Worm (Caenorhabditis elegans) whole organism, L2 larva: ENCODE results near the gene K09E9.7.

Experiments used
- C34F6.9 ChIP-seq: fragments of 150-350 bp; optimal IDR thresholded peaks from 2 replicates; lab custom pipeline; 2014; ENCODE audit warnings: missing biosample characterization, missing genetic modification characterization
- F13H6.1 ChIP-seq: sonication (generic microtip); optimal IDR thresholded peaks from 2 replicates; lab custom pipeline; 2016; ENCODE audit warnings: missing genetic modification characterization, missing compliant biosample characterization
- R02D3.7 ChIP-seq: fragments of 150-350 bp; optimal IDR thresholded peaks from 2 replicates; lab custom pipeline; 2014; ENCODE audit warnings: missing biosample characterization, missing genetic modification characterization
- Y55F3AM.14 ChIP-seq: fragments of 200-800 bp; sonication (Bioruptor generic); optimal IDR thresholded peaks from 2 replicates; lab custom pipeline; 2018; ENCODE audit warnings: mild to moderate bottlenecking, missing genetic modification characterization, missing compliant biosample characterization
- ZK546.5 ChIP-seq: sonication (generic microtip); optimal IDR thresholded peaks from 2 replicates; lab custom pipeline; 2017; ENCODE audit warnings: missing biosample characterization, missing genetic modification characterization
- ama-1 ChIP-seq: fragments of 150-350 bp; optimal IDR thresholded peaks from 2 replicates; lab custom pipeline; 2018; ENCODE audit warnings: inconsistent platforms
- ceh-16 ChIP-seq: fragments of 150-350 bp; optimal IDR thresholded peaks from 2 replicates; lab custom pipeline; 2014; ENCODE audit warnings: missing biosample characterization, missing genetic modification characterization
- crh-2 ChIP-seq: sonication (generic microtip); optimal IDR thresholded peaks from 2 replicates; lab custom pipeline; 2017; ENCODE audit warnings: missing biosample characterization, missing genetic modification characterization
- dmd-4 ChIP-seq: sonication (generic microtip); optimal IDR thresholded peaks from 2 replicates; lab custom pipeline; 2017; ENCODE audit warnings: missing biosample characterization, missing genetic modification characterization
- egl-27 ChIP-seq: sonication (generic microtip); optimal IDR thresholded peaks from 3 replicates; lab custom pipeline; 2017; ENCODE audit warnings: missing biosample characterization, missing genetic modification reagents, missing genetic modification characterization
- elt-1 ChIP-seq: fragments of 150-350 bp; optimal IDR thresholded peaks from 2 replicates; lab custom pipeline; 2014; ENCODE audit warnings: missing biosample characterization, missing genetic modification characterization
- elt-3 ChIP-seq: sonication (generic microtip); optimal IDR thresholded peaks from 2 replicates; lab custom pipeline; 2017; ENCODE audit warnings: missing biosample characterization, missing genetic modification characterization
- fos-1 ChIP-seq: fragments of 150-350 bp; optimal IDR thresholded peaks from 2 replicates; lab custom pipeline; 2014; ENCODE audit warnings: missing biosample characterization, missing genetic modification characterization
- gmeb-1 ChIP-seq: fragments of 150-350 bp; optimal IDR thresholded peaks from 2 replicates; lab custom pipeline; 2014; ENCODE audit warnings: missing biosample characterization, missing genetic modification characterization
- lin-11 ChIP-seq: fragments of 150-350 bp; sonication (generic microtip); optimal IDR thresholded peaks from 2 replicates; lab custom pipeline; 2014; ENCODE audit warnings: missing biosample characterization, missing genetic modification characterization, inconsistent platforms, mixed read lengths
- lin-39 ChIP-seq: fragments of 150-350 bp; optimal IDR thresholded peaks from 2 replicates; lab custom pipeline; 2014; ENCODE audit warnings: missing biosample characterization, missing genetic modification reagents, missing genetic modification characterization
- lsy-2 ChIP-seq, 2 experiments: fragments of 150-350 bp in 1 of 2; sonication (generic microtip) in 1 of 2; optimal IDR thresholded peaks; 2 replicates each; lab custom pipeline; 2014 to 2017; ENCODE audit warnings: missing biosample characterization in 2 of 2, missing genetic modification characterization in 2 of 2
- mbf-1 ChIP-seq: sonication (generic microtip); optimal IDR thresholded peaks from 2 replicates; lab custom pipeline; 2017; ENCODE audit warnings: missing biosample characterization, missing genetic modification characterization
- mdl-1 ChIP-seq, 2 experiments: fragments of 150-350 bp in 1 of 2; sonication (generic microtip) in 1 of 2; optimal IDR thresholded peaks; 2 replicates each; lab custom pipeline; 2017; ENCODE audit warnings: missing biosample characterization in 2 of 2, missing genetic modification characterization in 2 of 2
- nhr-10 ChIP-seq: sonication (generic microtip); optimal IDR thresholded peaks from 2 replicates; lab custom pipeline; 2017; ENCODE audit warnings: missing biosample characterization, missing genetic modification characterization
- nhr-11 ChIP-seq: fragments of 150-350 bp; optimal IDR thresholded peaks from 2 replicates; lab custom pipeline; 2014; ENCODE audit warnings: missing biosample characterization, missing genetic modification characterization
- nhr-12 ChIP-seq: fragments of 150-350 bp; optimal IDR thresholded peaks from 2 replicates; lab custom pipeline; 2014; ENCODE audit warnings: missing biosample characterization, missing genetic modification characterization
- nhr-129 ChIP-seq: fragments of 150-350 bp; optimal IDR thresholded peaks from 2 replicates; lab custom pipeline; 2014; ENCODE audit warnings: missing biosample characterization, missing genetic modification characterization
- nhr-23 ChIP-seq: fragments of 150-350 bp; optimal IDR thresholded peaks from 2 replicates; lab custom pipeline; 2014; ENCODE audit warnings: missing biosample characterization, missing genetic modification reagents, missing genetic modification characterization
- nhr-237 ChIP-seq: fragments of 150-350 bp; optimal IDR thresholded peaks from 2 replicates; lab custom pipeline; 2014; ENCODE audit warnings: missing biosample characterization, missing genetic modification characterization
- nhr-25 ChIP-seq: fragments of 150-350 bp; sonication (generic microtip); optimal IDR thresholded peaks from 3 replicates; lab custom pipeline; 2014; ENCODE audit warnings: missing biosample characterization, missing genetic modification characterization
- nhr-6 ChIP-seq: fragments of 150-350 bp; optimal IDR thresholded peaks from 2 replicates; lab custom pipeline; 2014; ENCODE audit warnings: missing biosample characterization, missing genetic modification characterization
- nhr-77 ChIP-seq: fragments of 150-350 bp; optimal IDR thresholded peaks from 2 replicates; lab custom pipeline; 2014; ENCODE audit warnings: missing biosample characterization, missing genetic modification characterization
- peb-1 ChIP-seq: fragments of 150-350 bp; optimal IDR thresholded peaks from 2 replicates; lab custom pipeline; 2014; ENCODE audit warnings: missing biosample characterization, missing genetic modification characterization
- sem-4 ChIP-seq: fragments of 150-350 bp; optimal IDR thresholded peaks from 2 replicates; lab custom pipeline; 2014; ENCODE audit warnings: missing biosample characterization, missing genetic modification reagents, missing genetic modification characterization
- skn-1 ChIP-seq: sonication (generic microtip); optimal IDR thresholded peaks from 2 replicates; lab custom pipeline; 2017; ENCODE audit warnings: missing biosample characterization, missing genetic modification characterization
- sma-3 ChIP-seq: sonication (generic microtip); optimal IDR thresholded peaks from 2 replicates; lab custom pipeline; 2016; ENCODE audit warnings: missing genetic modification reagents, missing genetic modification characterization, missing compliant biosample characterization
- sma-9 ChIP-seq, 2 experiments: fragments of 150-350 bp in 1 of 2; sonication (generic microtip) in 1 of 2; optimal IDR thresholded peaks; 2 replicates each; lab custom pipeline; 2014 to 2016; ENCODE audit warnings: missing genetic modification characterization in 2 of 2, mild to moderate bottlenecking in 1 of 2, missing biosample characterization in 1 of 2, missing compliant biosample characterization in 1 of 2, missing genetic modification reagents in 1 of 2, moderate library complexity in 1 of 2
- unc-55 ChIP-seq: fragments of 150-350 bp; sonication (generic microtip); optimal IDR thresholded peaks from 3 replicates; lab custom pipeline; 2014; ENCODE audit warnings: missing biosample characterization, missing genetic modification reagents, missing genetic modification characterization
- unc-62 ChIP-seq: fragments of 150-350 bp; optimal IDR thresholded peaks from 2 replicates; lab custom pipeline; 2014; ENCODE audit warnings: missing biosample characterization, missing genetic modification reagents, missing genetic modification characterization
- zag-1 ChIP-seq: fragments of 150-350 bp; optimal IDR thresholded peaks from 2 replicates; lab custom pipeline; 2014; ENCODE audit warnings: missing biosample characterization, missing genetic modification characterization
- ztf-1 ChIP-seq: fragments of 200-800 bp; sonication (Bioruptor generic); conservative IDR thresholded peaks from 2 replicates; pipeline ENCODE4 v1.3.6; 2022; ENCODE audit warnings: missing genetic modification characterization, missing compliant biosample characterization
- ztf-4 ChIP-seq: fragments of 150-350 bp; optimal IDR thresholded peaks from 2 replicates; lab custom pipeline; 2014; ENCODE audit warnings: missing biosample characterization, missing genetic modification characterization

K09E9.7 gene

ce11 chrX:15617168-15617567, 23.5 kb upstream of the K09E9.7 start:
- peak; percentile 20 for TF ChIP-seq sma-9 (GFP tag; optimal IDR thresholded peaks at IDR 0.05; lab: Kevin White, UChicago)
- no peak for TF ChIP-seq sma-9 (tag; optimal IDR thresholded peaks at IDR 0.05; lab: Kevin White, UChicago)
- peak; percentile 18 for TF ChIP-seq fos-1
- peak; percentile 18 for TF ChIP-seq zag-1
- TF ChIP-seq crh-2 (tag; lab: Kevin White, UChicago), result peak; percentile 52
- TF ChIP-seq unc-62 (GFP tag; lab: Kevin White, UChicago), result no peak
- peak; percentile 55 for TF ChIP-seq C34F6.9 (tag; lab: Kevin White, UChicago)
- TF ChIP-seq lsy-2 (tag; optimal IDR thresholded peaks at IDR 0.05; lab: Kevin White, UChicago), result peak in 1 of 2 experiments; percentile 32
- TF ChIP-seq nhr-129, result peak; percentile 28
- TF ChIP-seq nhr-6 (tag; lab: Kevin White, UChicago), result no peak
- TF ChIP-seq nhr-10 (tag; lab: Kevin White, UChicago), result no peak

ce11 chrX:15619273-15619672, 21.4 kb upstream of the K09E9.7 start:
- TF ChIP-seq sma-3 (GFP tag; lab: Kevin White, UChicago), result peak; percentile 24
- no peak for TF ChIP-seq nhr-77 (tag; lab: Kevin White, UChicago)
- TF ChIP-seq C34F6.9 (tag; lab: Kevin White, UChicago), result peak; percentile 43
- TF ChIP-seq nhr-129, result peak; percentile 18
- peak; percentile 32 for TF ChIP-seq fos-1
- no peak for TF ChIP-seq F13H6.1
- peak; percentile 40 for TF ChIP-seq sma-9 (GFP tag; optimal IDR thresholded peaks at IDR 0.05; lab: Kevin White, UChicago)
- no peak for TF ChIP-seq sma-9 (tag; optimal IDR thresholded peaks at IDR 0.05; lab: Kevin White, UChicago)
- peak in 1 of 2 experiments; percentile 5 for TF ChIP-seq lsy-2 (tag; optimal IDR thresholded peaks at IDR 0.05; lab: Kevin White, UChicago)
- TF ChIP-seq ama-1 (lab: Kevin White, UChicago), result no peak
- peak; percentile 36 for TF ChIP-seq lin-11 (tag; lab: Kevin White, UChicago)

ce11 chrX:15620200-15620599, 20.5 kb upstream of the K09E9.7 start, which contains the start of gene K09E9.1:
TSS of gene K09E9.1 (plus strand) at chrX:15620500.
- peak; percentile 17 for TF ChIP-seq fos-1
- no peak for TF ChIP-seq lsy-2 (tag; optimal IDR thresholded peaks at IDR 0.05; lab: Kevin White, UChicago)

DNA sequence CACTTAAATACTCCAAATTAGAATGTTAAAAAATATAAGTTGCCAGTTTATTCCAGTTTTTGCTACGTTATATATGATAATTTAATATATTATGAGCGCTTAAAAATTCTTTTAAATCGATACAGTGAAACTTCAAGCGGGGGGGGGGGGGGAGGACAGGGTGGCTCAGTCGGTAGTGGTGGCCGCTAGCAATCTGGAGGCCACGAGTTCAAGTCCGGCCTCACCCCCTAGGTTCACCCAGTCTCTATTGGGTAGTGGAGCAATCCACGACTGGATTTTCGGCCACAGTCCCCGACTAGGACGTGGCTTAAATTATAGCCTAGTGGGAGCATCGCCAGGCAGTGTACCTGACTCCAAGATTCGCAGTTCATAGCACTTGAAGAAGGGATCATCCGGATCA, 19.7 kb upstream of the K09E9.7 start:
- TF ChIP-seq elt-3 (tag; lab: Kevin White, UChicago) (no peak), ztf-1 (GFP tag; lab: Robert Waterston, UW) (no peak), C34F6.9 (tag; lab: Kevin White, UChicago) (no peak), zag-1 (no peak), dmd-4 (tag; lab: Kevin White, UChicago) (no peak), ZK546.5 (tag; lab: Kevin White, UChicago) (no peak), sma-3 (GFP tag; lab: Kevin White, UChicago) (no peak), nhr-23 (tag; lab: Kevin White, UChicago) (no peak)

DNA sequence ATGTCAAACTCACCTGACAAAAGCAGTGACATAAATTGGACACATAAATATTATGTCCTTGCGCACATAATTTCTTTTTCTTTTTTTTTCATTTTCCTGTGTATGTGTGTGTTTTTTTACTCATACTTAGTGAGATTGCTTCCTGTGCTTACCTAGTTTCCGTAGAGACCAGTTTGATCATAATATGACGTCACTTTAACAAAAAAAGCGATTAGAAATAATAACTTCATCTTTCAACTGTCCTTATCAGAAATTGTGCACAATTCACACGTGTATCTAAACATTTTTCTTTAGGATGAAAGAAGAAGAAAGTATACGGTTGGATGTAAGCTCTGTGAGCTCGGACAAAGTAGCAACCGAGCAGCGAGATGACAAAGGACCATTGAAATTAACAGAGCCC, 18.7 kb upstream of the K09E9.7 start:
- TF ChIP-seq crh-2 (tag; lab: Kevin White, UChicago) (peak; percentile 36), sma-9 (GFP tag; optimal IDR thresholded peaks at IDR 0.05; lab: Kevin White, UChicago) (peak; percentile 38), sma-9 (tag; optimal IDR thresholded peaks at IDR 0.05; lab: Kevin White, UChicago) (no peak), fos-1 (peak; percentile 65), ztf-1 (GFP tag; lab: Robert Waterston, UW) (no peak)

DNA sequence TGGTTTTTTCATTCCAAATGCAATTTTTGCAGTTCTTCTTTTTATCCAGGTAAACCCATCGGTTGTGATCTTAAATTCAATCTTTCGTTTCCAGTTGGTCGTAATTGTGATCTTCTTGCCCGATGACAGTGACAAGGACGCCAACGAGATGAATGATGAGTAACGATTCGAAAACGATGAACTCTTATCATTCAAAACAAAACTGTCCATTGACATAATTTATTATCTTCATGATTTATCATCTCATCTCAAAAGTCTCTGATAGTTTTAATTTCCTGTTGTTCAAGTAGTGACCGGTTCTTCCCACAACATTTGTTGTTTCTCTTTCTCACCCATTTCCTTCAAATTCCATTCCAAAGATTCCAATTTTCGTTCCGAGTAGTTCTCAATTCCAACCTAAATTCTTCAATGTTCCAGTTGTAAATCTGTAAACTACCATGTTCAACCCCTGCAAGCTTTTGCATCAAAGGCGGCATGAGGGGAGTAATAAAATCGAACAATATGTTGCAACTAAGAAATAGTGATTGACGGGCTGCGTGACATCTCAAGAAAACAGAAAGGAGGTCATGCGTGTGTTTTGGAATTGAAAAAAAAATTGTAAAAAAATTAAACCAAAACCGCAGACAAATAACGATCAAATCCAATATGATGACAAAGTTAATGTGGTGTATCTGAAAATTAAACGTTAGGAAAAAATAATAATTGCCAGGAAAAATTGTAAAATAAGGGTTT, 14.4 kb upstream of the K09E9.7 start:
- TF ChIP-seq nhr-6 (tag; lab: Kevin White, UChicago), result no peak
- TF ChIP-seq nhr-10 (tag; lab: Kevin White, UChicago), result no peak
- no peak for TF ChIP-seq Y55F3AM.14 (GFP tag; lab: Kevin White, UChicago)
- no peak for TF ChIP-seq egl-27 (tag; lab: Kevin White, UChicago)
- TF ChIP-seq fos-1, result peak; percentile 38
- TF ChIP-seq elt-3 (tag; lab: Kevin White, UChicago), result no peak
- no peak for TF ChIP-seq nhr-12 (tag; lab: Kevin White, UChicago)
- TF ChIP-seq sem-4, result no peak
- peak; percentile 57 for TF ChIP-seq nhr-25 (tag; lab: Kevin White, UChicago)
- no peak for TF ChIP-seq nhr-11 (tag; lab: Kevin White, UChicago)
- TF ChIP-seq elt-1 (tag; lab: Kevin White, UChicago), result no peak
- no peak for TF ChIP-seq C34F6.9 (tag; lab: Kevin White, UChicago)
- no peak for TF ChIP-seq lsy-2 (tag; optimal IDR thresholded peaks at IDR 0.05; lab: Kevin White, UChicago)
- peak; percentile 51 for TF ChIP-seq sma-3 (GFP tag; lab: Kevin White, UChicago)
- TF ChIP-seq skn-1 (tag; lab: Kevin White, UChicago), result no peak
- TF ChIP-seq nhr-237 (tag; lab: Kevin White, UChicago), result no peak
- TF ChIP-seq zag-1, result no peak
- TF ChIP-seq nhr-129, result no peak
- TF ChIP-seq mdl-1 (tag; optimal IDR thresholded peaks at IDR 0.05; lab: Kevin White, UChicago), result no peak
- TF ChIP-seq lin-39 (tag; lab: Kevin White, UChicago), result no peak
- no peak for TF ChIP-seq peb-1
- TF ChIP-seq ama-1 (lab: Kevin White, UChicago), result no peak
- TF ChIP-seq lin-11 (tag; lab: Kevin White, UChicago), result no peak
- TF ChIP-seq gmeb-1, result no peak
- TF ChIP-seq R02D3.7 (tag; lab: Kevin White, UChicago), result no peak
- TF ChIP-seq mbf-1 (tag; lab: Kevin White, UChicago), result no peak
- no peak for TF ChIP-seq ceh-16 (tag; lab: Kevin White, UChicago)
- no peak for TF ChIP-seq dmd-4 (tag; lab: Kevin White, UChicago)
- TF ChIP-seq unc-55 (GFP tag; lab: Kevin White, UChicago), result no peak
- TF ChIP-seq ztf-4 (tag; lab: Kevin White, UChicago), result no peak
